Worm (Caenorhabditis elegans) whole organism, young adult: ENCODE results near the gene Y82E9BL.6.

Source experiments
- B0261.1 ChIP-seq: sonication (generic microtip); optimal IDR thresholded peaks from 2 replicates; lab custom pipeline; 2016; ENCODE audit warnings: mild to moderate bottlenecking, missing genetic modification characterization, moderate library complexity, missing compliant biosample characterization
- B0336.3 ChIP-seq: fragments of 200-800 bp; sonication (Bioruptor generic); IDR thresholded peaks from 2 replicates; pipeline ENCODE4 v1.3.6; 2022; ENCODE audit warnings: missing genetic modification characterization, missing compliant biosample characterization
- F10E7.11 ChIP-seq: sonication (generic microtip); optimal IDR thresholded peaks from 2 replicates; lab custom pipeline; 2017; ENCODE audit warnings: mild to moderate bottlenecking, missing genetic modification characterization, moderate library complexity, missing compliant biosample characterization
- F33H1.4 ChIP-seq: fragments of 200-800 bp; sonication (Bioruptor generic); IDR thresholded peaks from 2 replicates; pipeline ENCODE4 v1.3.6; 2022; ENCODE audit warnings: missing genetic modification reagents, missing genetic modification characterization, missing compliant biosample characterization
- F39B2.1 ChIP-seq: fragments of 200-800 bp; sonication (Bioruptor generic); IDR thresholded peaks from 2 replicates; pipeline ENCODE4 v1.3.6; 2022; ENCODE audit warnings: missing genetic modification reagents, missing genetic modification characterization, missing compliant biosample characterization
- K12H6.12 ChIP-seq: fragments of 200-800 bp; sonication (Bioruptor generic); optimal IDR thresholded peaks from 2 replicates; lab custom pipeline; 2018; ENCODE audit warnings: mild to moderate bottlenecking, missing genetic modification characterization, missing compliant biosample characterization
- T07F8.4 ChIP-seq: sonication (generic microtip); optimal IDR thresholded peaks from 2 replicates; lab custom pipeline; 2016; ENCODE audit warnings: mild to moderate bottlenecking, missing genetic modification characterization, moderate library complexity, missing compliant biosample characterization
- Y53F4B.3 ChIP-seq: fragments of 200-800 bp; sonication (Bioruptor generic); IDR thresholded peaks from 2 replicates; pipeline ENCODE4 v1.3.6; 2022; ENCODE audit warnings: missing genetic modification reagents, missing genetic modification characterization, missing compliant biosample characterization
- Y56A3A.18 ChIP-seq: fragments of 200-800 bp; sonication (Bioruptor generic); IDR thresholded peaks from 2 replicates; pipeline ENCODE4 v1.3.6; 2022; ENCODE audit warnings: missing genetic modification reagents, missing genetic modification characterization, missing compliant biosample characterization
- Y79H2A.3 ChIP-seq: fragments of 200-800 bp; sonication (Bioruptor generic); conservative IDR thresholded peaks from 2 replicates; pipeline ENCODE4 v1.3.6; 2022; ENCODE audit warnings: missing genetic modification reagents, missing genetic modification characterization, missing compliant biosample characterization
- ZK185.1 ChIP-seq: sonication (generic microtip); optimal IDR thresholded peaks from 2 replicates; lab custom pipeline; 2016; ENCODE audit warnings: mild to moderate bottlenecking, missing genetic modification characterization, missing compliant biosample characterization; ENCODE audit not compliant: poor library complexity, severe bottlenecking
- ama-1 ChIP-seq, 3 experiments: fragments of 150-350 bp in 1 of 3; sonication (generic microtip) in 2 of 3; optimal IDR thresholded peaks; 2 replicates each; lab custom pipeline; 2014 to 2018; ENCODE audit warnings: missing biosample characterization in 2 of 3, missing genetic modification characterization in 2 of 3, missing genetic modification reagents in 2 of 3
- atf-7 ChIP-seq: sonication (generic microtip); optimal IDR thresholded peaks from 2 replicates; lab custom pipeline; 2017; ENCODE audit warnings: mild to moderate bottlenecking, missing genetic modification characterization, missing compliant biosample characterization
- athp-1 ChIP-seq: sonication (generic microtip); optimal IDR thresholded peaks from 2 replicates; lab custom pipeline; 2017; ENCODE audit warnings: mild to moderate bottlenecking, missing genetic modification characterization, missing compliant biosample characterization
- cebp-1 ChIP-seq, 2 experiments: fragments of 200-800 bp in 1 of 2; sonication (Bioruptor generic) in 1 of 2; sonication (generic microtip) in 1 of 2; IDR thresholded peaks in 1 of 2; optimal IDR thresholded peaks in 1 of 2; 2 replicates each; pipeline versions ENCODE4 v1.3.6 to Lab custom; 2017 to 2022; ENCODE audit warnings: missing compliant biosample characterization in 2 of 2, missing genetic modification characterization in 2 of 2, mild to moderate bottlenecking in 1 of 2, missing genetic modification reagents in 1 of 2, moderate library complexity in 1 of 2
- ceh-91 ChIP-seq: fragments of 200-800 bp; sonication (Bioruptor generic); IDR thresholded peaks from 2 replicates; pipeline ENCODE4 v1.3.6; 2022; ENCODE audit warnings: missing genetic modification reagents, missing genetic modification characterization, missing compliant biosample characterization
- chd-7 ChIP-seq: sonication (generic microtip); optimal IDR thresholded peaks from 2 replicates; lab custom pipeline; 2016; ENCODE audit warnings: mild to moderate bottlenecking, missing genetic modification characterization, moderate library complexity, missing compliant biosample characterization
- ets-4 ChIP-seq: fragments of 200-800 bp; sonication (Bioruptor generic); optimal IDR thresholded peaks from 2 replicates; lab custom pipeline; 2018; ENCODE audit warnings: mild to moderate bottlenecking, missing genetic modification characterization, missing compliant biosample characterization
- hlh-26 ChIP-seq: fragments of 200-800 bp; sonication (Bioruptor generic); conservative IDR thresholded peaks from 2 replicates; pipeline ENCODE4 v1.3.6; 2022; ENCODE audit warnings: missing genetic modification reagents, missing genetic modification characterization, missing compliant biosample characterization
- hsf-1 ChIP-seq: fragments of 200-800 bp; sonication (Bioruptor generic); IDR thresholded peaks from 2 replicates; pipeline ENCODE4 v1.3.6; 2022; ENCODE audit warnings: missing genetic modification reagents, missing genetic modification characterization, missing compliant biosample characterization
- let-526 ChIP-seq: fragments of 200-800 bp; sonication (Bioruptor generic); IDR thresholded peaks from 2 replicates; pipeline ENCODE4 v1.3.6; 2022; ENCODE audit warnings: missing genetic modification reagents, missing genetic modification characterization, missing compliant biosample characterization
- lin-54 ChIP-seq: fragments of 200-800 bp; sonication (Bioruptor generic); optimal IDR thresholded peaks from 2 replicates; lab custom pipeline; 2018; ENCODE audit warnings: mild to moderate bottlenecking, missing genetic modification characterization, missing compliant biosample characterization
- lir-1 ChIP-seq: fragments of 200-800 bp; sonication (Bioruptor generic); conservative IDR thresholded peaks from 2 replicates; pipeline ENCODE4 v1.3.6; 2022; ENCODE audit warnings: missing genetic modification reagents, missing genetic modification characterization, missing compliant biosample characterization
- nfya-1 ChIP-seq: sonication (generic microtip); optimal IDR thresholded peaks from 2 replicates; lab custom pipeline; 2017; ENCODE audit warnings: antibody characterized with exemption, missing compliant biosample characterization, missing genetic modification characterization, borderline replicate concordance; ENCODE audit not compliant: insufficient read depth
- nfyb-1 ChIP-seq: fragments of 200-800 bp; sonication (Bioruptor generic); IDR thresholded peaks from 2 replicates; pipeline ENCODE4 v1.3.6; 2022; ENCODE audit warnings: missing genetic modification reagents, missing genetic modification characterization, missing compliant biosample characterization
- nhr-80 ChIP-seq: sonication (generic microtip); optimal IDR thresholded peaks from 2 replicates; lab custom pipeline; 2016; ENCODE audit warnings: missing genetic modification characterization, missing compliant biosample characterization
- nhr-90 ChIP-seq: sonication (generic microtip); optimal IDR thresholded peaks from 2 replicates; lab custom pipeline; 2016; ENCODE audit warnings: missing genotype, mild to moderate bottlenecking, missing genetic modification characterization, missing compliant biosample characterization
- pbrm-1 ChIP-seq: fragments of 200-800 bp; sonication (Bioruptor generic); IDR thresholded peaks from 2 replicates; pipeline ENCODE4 v1.3.6; 2022; ENCODE audit warnings: missing genetic modification reagents, missing genetic modification characterization, missing compliant biosample characterization
- rcor-1 ChIP-seq: fragments of 200-800 bp; sonication (Bioruptor generic); IDR thresholded peaks from 2 replicates; pipeline ENCODE4 v1.3.6; 2022; ENCODE audit warnings: missing genetic modification reagents, missing genetic modification characterization, missing compliant biosample characterization
- rec-8 ChIP-seq, 2 experiments: sonication (generic microtip); optimal IDR thresholded peaks; 2 replicates each; lab custom pipeline; 2016; ENCODE audit warnings: mild to moderate bottlenecking in 2 of 2, missing genetic modification characterization in 2 of 2, missing genetic modification reagents in 2 of 2, missing genotype in 2 of 2, missing biosample characterization in 1 of 2, missing compliant biosample characterization in 1 of 2, moderate library complexity in 1 of 2
- tbp1 ChIP-seq: fragments of 200-800 bp; sonication (Bioruptor generic); optimal IDR thresholded peaks from 2 replicates; lab custom pipeline; 2018; ENCODE audit warnings: mild to moderate bottlenecking, missing genetic modification characterization, missing compliant biosample characterization
- unc-62 ChIP-seq: fragments of 150-350 bp; optimal IDR thresholded peaks from 2 replicates; lab custom pipeline; 2014; ENCODE audit warnings: missing biosample characterization, missing genetic modification reagents, missing genetic modification characterization

Gene Y82E9BL.6

DNA sequence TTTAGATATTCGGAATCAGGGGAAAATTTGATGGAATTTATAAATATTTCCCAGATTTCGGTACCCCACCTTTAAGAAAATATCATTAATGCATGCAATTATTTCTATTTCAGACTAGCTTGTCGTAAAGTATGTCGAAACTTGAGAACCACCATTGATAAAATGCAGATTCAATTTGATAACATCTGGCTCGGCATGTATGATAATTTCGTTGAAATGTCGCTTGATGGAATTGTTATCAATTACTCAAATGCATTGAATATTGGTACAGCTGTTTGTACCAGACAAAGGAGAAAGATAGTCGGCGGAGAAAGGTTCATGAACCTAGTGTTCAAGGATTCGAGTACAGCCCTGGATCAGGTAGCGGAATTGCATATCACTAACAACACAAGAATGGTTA lies 13.7 kb downstream of the Y82E9BL.6 start, which contains the start of gene Y82E9BL.19:
TSS of gene Y82E9BL.19 (plus strand) at position 123 of the 400 bp plus-strand sequence.
- no peak for TF ChIP-seq athp-1 (tag; lab: Kevin White, UChicago)
- peak; percentile 59 for TF ChIP-seq nhr-80 (tag; lab: Kevin White, UChicago)
- 0 out of 2 replicates have a peak, but pooled peaks have one; percentile 8 for TF ChIP-seq pbrm-1 (GFP tag; lab: Robert Waterston, UW)

DNA sequence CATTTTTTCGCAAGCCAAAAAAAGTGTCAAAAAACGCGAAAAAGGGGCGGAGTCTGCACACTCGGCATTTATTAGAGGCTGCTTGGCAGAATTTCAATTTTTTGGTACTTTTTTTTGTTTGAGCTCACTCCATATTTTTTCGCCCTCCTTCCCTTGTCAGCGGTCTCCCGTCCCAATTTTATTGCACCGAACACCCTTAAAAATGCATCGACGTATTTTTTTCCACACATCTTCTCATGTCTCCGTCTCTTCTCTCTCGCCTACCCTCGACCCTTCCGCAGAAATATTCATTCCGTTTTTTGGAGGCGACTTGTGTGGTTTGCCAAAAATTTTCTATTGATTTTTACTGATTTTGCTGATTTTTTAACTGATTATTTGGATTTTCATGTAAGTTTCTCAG lies 19.1 kb downstream of the Y82E9BL.6 start, which contains the start of gene Y82E9BL.18:
TSS of gene Y82E9BL.18 (plus strand) at position 301 of the 400 bp plus-strand sequence.
- TF ChIP-seq chd-7 (tag; lab: Kevin White, UChicago): no peak
- no peak for TF ChIP-seq nfyb-1 (GFP tag; lab: Robert Waterston, UW)
- no peak for TF ChIP-seq rec-8 (tag; optimal IDR thresholded peaks at IDR 0.05; lab: Kevin White, UChicago)
- no peak for TF ChIP-seq nfya-1 (tag; lab: Kevin White, UChicago)
- no peak for TF ChIP-seq B0336.3 (GFP tag; lab: Robert Waterston, UW)
- no peak for TF ChIP-seq Y53F4B.3 (GFP tag; lab: Robert Waterston, UW)

DNA sequence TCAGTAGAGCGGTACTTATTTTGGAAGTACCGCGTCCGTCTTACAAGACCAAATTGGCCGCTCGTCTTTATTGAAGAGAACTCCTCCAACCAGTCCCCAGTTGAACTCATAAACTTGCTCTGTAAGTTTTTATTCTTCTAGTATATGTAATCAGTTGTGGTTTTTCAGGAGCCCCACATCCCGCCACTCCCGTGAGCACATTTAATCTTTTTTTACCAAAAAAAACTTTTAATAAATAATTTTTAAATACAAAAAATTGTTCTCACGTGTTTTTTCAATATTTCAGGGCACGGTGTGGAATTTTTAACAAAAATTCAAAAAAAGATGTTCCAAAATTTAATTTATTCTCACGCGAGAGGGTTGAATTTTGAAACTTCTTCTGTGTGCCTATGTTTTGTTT lies 21.1 kb downstream of the Y82E9BL.6 start, which contains the start of gene fbxa-14:
TSS of gene fbxa-14 (minus strand) at position 101 of the 400 bp plus-strand sequence.
- TF ChIP-seq ceh-91 (GFP tag; lab: Robert Waterston, UW): no peak
- no peak for TF ChIP-seq tbp1 (GFP tag; lab: Kevin White, UChicago)
- TF ChIP-seq cebp-1 (GFP tag; IDR thresholded peaks at IDR 0.05; lab: Robert Waterston, UW): no peak
- no peak for TF ChIP-seq cebp-1 (tag; optimal IDR thresholded peaks at IDR 0.05; lab: Kevin White, UChicago)
- no peak for TF ChIP-seq F39B2.1 (GFP tag; lab: Robert Waterston, UW)
- no peak for TF ChIP-seq B0261.1
- no peak for TF ChIP-seq lir-1 (GFP tag; lab: Robert Waterston, UW)
- no peak for TF ChIP-seq F33H1.4

DNA sequence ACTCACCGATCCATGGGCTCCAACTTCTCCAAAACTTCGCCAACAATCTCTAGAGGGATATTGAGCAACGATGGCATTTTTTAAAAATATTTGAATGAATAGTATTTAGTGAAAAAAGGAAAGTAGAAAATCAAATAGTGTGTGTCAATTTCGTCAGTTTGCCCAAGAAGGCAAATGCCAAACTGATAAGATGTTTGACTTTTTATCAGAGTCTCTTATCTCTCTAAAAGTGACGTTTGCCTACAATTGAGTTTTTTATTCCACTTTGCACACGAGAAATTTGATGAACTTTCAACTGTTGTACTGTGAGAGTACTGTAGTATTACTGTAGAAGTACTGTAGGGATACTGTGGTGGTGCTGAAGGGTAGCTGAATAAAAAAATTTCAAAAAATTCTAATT lies 22.0 kb downstream of the Y82E9BL.6 start:
- TF ChIP-seq K12H6.12 (tag; lab: Kevin White, UChicago) (no peak), let-526 (GFP tag; lab: Robert Waterston, UW) (no peak), F10E7.11 (tag; lab: Kevin White, UChicago) (no peak), nhr-80 (tag; lab: Kevin White, UChicago) (peak; percentile 72), T07F8.4 (tag; lab: Kevin White, UChicago) (no peak), nhr-90 (no peak), ama-1 (optimal IDR thresholded peaks at IDR 0.05; lab: Kevin White, UChicago) (no peak), ama-1 (GFP tag; optimal IDR thresholded peaks at IDR 0.05; lab: Kevin White, UChicago) (no peak), Y79H2A.3 (no peak), Y56A3A.18 (GFP tag; lab: Robert Waterston, UW) (no peak), hlh-26 (no peak), hsf-1 (no peak), rcor-1 (GFP tag; lab: Robert Waterston, UW) (no peak), unc-62 (GFP tag; lab: Kevin White, UChicago) (no peak), atf-7 (tag; lab: Kevin White, UChicago) (peak; percentile 35), ets-4 (GFP tag; lab: Kevin White, UChicago) (peak; percentile 17), cebp-1 (GFP tag; IDR thresholded peaks at IDR 0.05; lab: Robert Waterston, UW) (peak; percentile 21; the same call in 1 of the 2 replicates), cebp-1 (tag; optimal IDR thresholded peaks at IDR 0.05; lab: Kevin White, UChicago) (peak; percentile 32), chd-7 (tag; lab: Kevin White, UChicago) (no peak), ZK185.1 (no peak), lin-54 (no peak)
- TF ChIP-seq, all 124 proteins: peak for 4
